Worm (Caenorhabditis elegans): ENCODE measurements around the gene Y73F4A.1.

The Y73F4A.1 gene

ce11 chrIV:9079330-9079729 is 34.2 kb upstream of the Y73F4A.1 start:
- TF ChIP-seq Y22D7AL.16 (tag; optimal IDR thresholded peaks at IDR 0.05) (no peak), ceh-30 (tag; optimal IDR thresholded peaks at IDR 0.05) (no peak), K02D7.2 (tag; optimal IDR thresholded peaks at IDR 0.05) (no peak), nfya-1 (tag; optimal IDR thresholded peaks at IDR 0.05) (peak; percentile 19), ceh-14 (tag; optimal IDR thresholded peaks at IDR 0.05) (no peak), hlh-6 (tag; optimal IDR thresholded peaks at IDR 0.05) (no peak)

DNA sequence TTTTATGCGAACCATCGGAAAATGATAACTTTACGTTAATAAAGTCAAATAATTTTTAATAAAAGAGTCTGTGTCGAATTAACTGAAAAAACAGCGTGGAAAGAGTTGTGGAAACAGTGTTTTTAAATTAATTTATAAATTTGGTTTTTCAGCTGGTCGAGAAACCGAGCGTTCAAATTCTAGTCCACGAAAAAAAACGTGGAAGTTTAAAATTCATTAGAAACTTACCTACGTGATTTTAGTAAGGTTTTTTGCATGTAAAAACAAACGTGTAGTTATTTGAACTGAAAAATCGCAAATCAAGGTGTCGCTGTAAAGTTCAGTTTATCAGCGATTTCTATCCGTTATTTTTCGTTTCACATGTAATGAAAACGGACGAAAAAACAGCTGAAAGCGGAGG is 33.3 kb upstream of the Y73F4A.1 start, which contains the start of gene mans-4:
Gene mans-4 (minus strand): TSS at position 101 of the 400 bp plus-strand sequence.
- TF ChIP-seq Y22D7AL.16 (tag; optimal IDR thresholded peaks at IDR 0.05) (no peak), ceh-9 (tag; optimal IDR thresholded peaks at IDR 0.05) (no peak), eyg-1 (tag; optimal IDR thresholded peaks at IDR 0.05) (no peak), mec-3 (tag; optimal IDR thresholded peaks at IDR 0.05; ENCODE audit: borderline replicate concordance) (no peak), unc-42 (tag; optimal IDR thresholded peaks at IDR 0.05) (no peak), npax-4 (tag; optimal IDR thresholded peaks at IDR 0.05) (no peak), elt-4 (tag; optimal IDR thresholded peaks at IDR 0.05) (no peak), ceh-14 (tag; optimal IDR thresholded peaks at IDR 0.05) (no peak), unc-55 (GFP tag; optimal IDR thresholded peaks at IDR 0.05) (no peak), unc-3 (GFP tag; conservative IDR thresholded peaks at IDR 0.05) (no peak), unc-3 (tag; optimal IDR thresholded peaks at IDR 0.05) (no peak), dmd-4 (tag; optimal IDR thresholded peaks at IDR 0.05; ENCODE audit: borderline replicate concordance) (no peak), hlh-6 (tag; optimal IDR thresholded peaks at IDR 0.05) (no peak), hlh-15 (tag; optimal IDR thresholded peaks at IDR 0.05) (no peak), sox-2 (GFP tag; IDR thresholded peaks at IDR 0.05) (no peak), fkh-10 (GFP tag; optimal IDR thresholded peaks at IDR 0.05) (no peak), K09A11.1 (tag; optimal IDR thresholded peaks at IDR 0.05; ENCODE audit: insufficient read depth) (no peak)

- peak; percentile 82 for TF ChIP-seq zip-5 (tag; optimal IDR thresholded peaks at IDR 0.05)
- TF ChIP-seq C08G9.2 (tag; optimal IDR thresholded peaks at IDR 0.05) = peak; percentile 94
- TF ChIP-seq hlh-15 (tag; optimal IDR thresholded peaks at IDR 0.05) = peak; percentile 10
- no peak for TF ChIP-seq ceh-6 (GFP tag; optimal IDR thresholded peaks at IDR 0.05)
- TF ChIP-seq hlh-8 (tag; optimal IDR thresholded peaks at IDR 0.05) = peak; percentile 85
- peak; percentile 85 for TF ChIP-seq rnt-1 (tag; optimal IDR thresholded peaks at IDR 0.05)
- peak; percentile 81 for TF ChIP-seq lim-6 (tag; optimal IDR thresholded peaks at IDR 0.05)
- TF ChIP-seq fax-1 (tag; optimal IDR thresholded peaks at IDR 0.05) = peak; percentile 28
- TF ChIP-seq ceh-2 (tag; optimal IDR thresholded peaks at IDR 0.05) = peak; percentile 84
- peak; percentile 86 for TF ChIP-seq tbx-7 (tag; optimal IDR thresholded peaks at IDR 0.05)
- peak; percentile 55 for TF ChIP-seq mec-3 (tag; optimal IDR thresholded peaks at IDR 0.05; ENCODE audit: borderline replicate concordance)
- TF ChIP-seq hlh-30 (tag; optimal IDR thresholded peaks at IDR 0.05; ENCODE audit: insufficient read depth) = no peak
- peak; percentile 6 for TF ChIP-seq pqm-1 (tag; optimal IDR thresholded peaks at IDR 0.05)
- TF ChIP-seq tbx-2 (tag; optimal IDR thresholded peaks at IDR 0.05) = peak; percentile 90
- TF ChIP-seq unc-3 (GFP tag; conservative IDR thresholded peaks at IDR 0.05) = 0 out of 2 replicates have a peak, but pooled peaks have one; percentile 8
- TF ChIP-seq unc-3 (tag; optimal IDR thresholded peaks at IDR 0.05) = no peak
- TF ChIP-seq nhr-232 (tag; optimal IDR thresholded peaks at IDR 0.05) = no peak
- TF ChIP-seq gmeb-2 (tag; optimal IDR thresholded peaks at IDR 0.05) = no peak
- TF ChIP-seq madf-2 (tag; optimal IDR thresholded peaks at IDR 0.05) = peak; percentile 19
- TF ChIP-seq ref-2 (tag; optimal IDR thresholded peaks at IDR 0.05) = peak; percentile 64
- peak; percentile 45 for TF ChIP-seq fkh-6 (tag; optimal IDR thresholded peaks at IDR 0.05)
- TF ChIP-seq che-1 (tag; optimal IDR thresholded peaks at IDR 0.05) = no peak
- no peak for TF ChIP-seq unc-55 (GFP tag; optimal IDR thresholded peaks at IDR 0.05)
- no peak for TF ChIP-seq pros-1 (tag; optimal IDR thresholded peaks at IDR 0.05)
- TF ChIP-seq hlh-13 (GFP tag; optimal IDR thresholded peaks at IDR 0.05) = peak; percentile 56
- TF ChIP-seq ttx-3 (tag; optimal IDR thresholded peaks at IDR 0.05) = peak; percentile 23
- peak; percentile 49 for TF ChIP-seq elt-2 (tag; optimal IDR thresholded peaks at IDR 0.05)
- TF ChIP-seq ceh-19 (GFP tag; optimal IDR thresholded peaks at IDR 0.05) = no peak
- peak; percentile 39 for TF ChIP-seq ceh-14 (tag; optimal IDR thresholded peaks at IDR 0.05)
- peak; percentile 31 for TF ChIP-seq ceh-18 (tag; optimal IDR thresholded peaks at IDR 0.05)
- peak; percentile 83 for TF ChIP-seq ets-4 (tag; optimal IDR thresholded peaks at IDR 0.05)
- TF ChIP-seq unc-42 (tag; optimal IDR thresholded peaks at IDR 0.05) = peak; percentile 63
- peak; percentile 21 for TF ChIP-seq ztf-16 (tag; optimal IDR thresholded peaks at IDR 0.05)
- TF ChIP-seq ceh-34 (tag; optimal IDR thresholded peaks at IDR 0.05) = peak; percentile 47
- no peak for TF ChIP-seq npax-4 (tag; optimal IDR thresholded peaks at IDR 0.05)
- TF ChIP-seq T23F11.4 (GFP tag; optimal IDR thresholded peaks at IDR 0.05) = no peak
Observed at ce11 chrIV:9074244-9074723, 29.1 kb upstream of the Y73F4A.1 start, which contains the start of gene mppb-1. Gene mppb-1, plus strand, starts transcription at chrIV:9074673.
